Worm (Caenorhabditis elegans) whole organism, early embryonic: ENCODE results near the gene spat-1.

ENCODE experiments used
- B0310.2 ChIP-seq: sonication (generic microtip); optimal IDR thresholded peaks from 2 replicates; lab custom pipeline; 2016; ENCODE audit warnings: mild to moderate bottlenecking, missing genetic modification characterization, missing compliant biosample characterization
- F13C5.2 ChIP-seq: sonication (generic microtip); optimal IDR thresholded peaks from 2 replicates; lab custom pipeline; 2017; ENCODE audit warnings: mild to moderate bottlenecking, missing genetic modification characterization, inconsistent platforms, missing compliant biosample characterization
- aly-1 ChIP-seq: sonication (generic microtip); optimal IDR thresholded peaks from 2 replicates; lab custom pipeline; 2016; ENCODE audit warnings: missing genetic modification characterization, missing compliant biosample characterization
- ama-1 ChIP-seq: fragments of 150-350 bp; optimal IDR thresholded peaks from 2 replicates; lab custom pipeline; 2014
- ceh-13 ChIP-seq: fragments of 200-800 bp; sonication (Bioruptor generic); optimal IDR thresholded peaks from 2 replicates; lab custom pipeline; 2018; ENCODE audit warnings: mild to moderate bottlenecking, missing genetic modification characterization, missing compliant biosample characterization
- ceh-36 ChIP-seq: sonication (generic microtip); optimal IDR thresholded peaks from 2 replicates; lab custom pipeline; 2016; ENCODE audit warnings: missing genetic modification characterization, inconsistent platforms, missing compliant biosample characterization
- ets-7 ChIP-seq: sonication (generic microtip); optimal IDR thresholded peaks from 2 replicates; lab custom pipeline; 2016; ENCODE audit warnings: missing genotype, missing genetic modification characterization, missing compliant biosample characterization
- hmg-4 ChIP-seq: fragments of 200-800 bp; sonication (Bioruptor generic); optimal IDR thresholded peaks from 2 replicates; lab custom pipeline; 2018; ENCODE audit warnings: mild to moderate bottlenecking, missing genetic modification characterization, missing compliant biosample characterization
- pes-1 ChIP-seq: fragments of 200-800 bp; sonication (Bioruptor generic); IDR thresholded peaks from 2 replicates; pipeline ENCODE4 v1.3.6; 2022; ENCODE audit warnings: missing genetic modification reagents, missing genetic modification characterization, missing compliant biosample characterization
- sea-1 ChIP-seq: fragments of 200-800 bp; sonication (Bioruptor generic); conservative IDR thresholded peaks from 2 replicates; pipeline ENCODE4 v1.3.6; 2022; ENCODE audit warnings: missing genetic modification characterization, missing compliant biosample characterization
- tbx-11 ChIP-seq: fragments of 200-800 bp; sonication (Bioruptor generic); IDR thresholded peaks from 2 replicates; pipeline ENCODE4 v1.3.6; 2022; ENCODE audit warnings: missing genetic modification characterization, missing compliant biosample characterization
- tbx-37 ChIP-seq: fragments of 200-800 bp; sonication (Bioruptor generic); conservative IDR thresholded peaks from 2 replicates; pipeline ENCODE4 v1.3.6; 2022; ENCODE audit warnings: missing genetic modification reagents, missing genetic modification characterization, missing compliant biosample characterization

DNA sequence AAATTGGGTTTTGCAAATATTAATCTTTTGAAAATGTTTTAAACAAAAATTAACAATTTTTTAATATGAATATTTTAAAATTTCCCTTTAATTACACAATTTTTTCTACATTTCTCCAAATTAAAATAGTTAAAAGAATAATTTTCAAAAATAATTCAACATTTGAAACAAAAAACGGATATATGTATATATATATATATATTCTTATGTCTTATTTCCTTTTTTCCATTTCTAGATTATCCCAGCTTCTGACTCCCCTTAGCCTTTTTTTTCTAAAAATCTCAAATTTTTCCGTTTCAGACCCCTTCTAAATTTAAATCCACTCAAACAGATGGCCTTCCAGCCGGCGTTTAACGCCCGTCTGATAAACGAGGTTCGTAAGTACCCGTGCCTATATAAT lies 44.8 kb downstream of the spat-1 start, which contains the start of gene madf-5:
- no peak for TF ChIP-seq aly-1 (tag; lab: Kevin White, UChicago)
- TF ChIP-seq ama-1 (lab: Kevin White, UChicago), result no peak
- no peak for TF ChIP-seq tbx-37 (GFP tag; lab: Robert Waterston, UW)
- no peak for TF ChIP-seq pes-1 (GFP tag; lab: Robert Waterston, UW)
- no peak for TF ChIP-seq B0310.2 (tag; lab: Kevin White, UChicago)
- no peak for TF ChIP-seq F13C5.2 (tag; lab: Kevin White, UChicago)
- no peak for TF ChIP-seq ceh-13
- no peak for TF ChIP-seq ceh-36 (tag; lab: Kevin White, UChicago)
- TF ChIP-seq ets-7 (tag; lab: Kevin White, UChicago), result no peak
- TF ChIP-seq hmg-4 (GFP tag; lab: Kevin White, UChicago), result no peak
- TF ChIP-seq tbx-11, result no peak
- TF ChIP-seq sea-1 (GFP tag; lab: Robert Waterston, UW), result no peak
